Worm (Caenorhabditis elegans) whole organism, mixed stage, embryonic: ENCODE data around the gene lgc-42.

ENCODE experiments used
- elt-1 ChIP-seq: sonication (generic microtip); optimal IDR thresholded peaks from 2 replicates; lab custom pipeline; 2017; ENCODE audit warnings: missing genetic modification characterization, mild to moderate bottlenecking, missing compliant biosample characterization, antibody characterized with exemption, moderate library complexity, borderline replicate concordance; ENCODE audit not compliant: insufficient read depth
- elt-3 ChIP-seq: fragments of 150-350 bp; optimal IDR thresholded peaks from 2 replicates; lab custom pipeline; 2014; ENCODE audit warnings: missing biosample characterization, missing genetic modification characterization
- ham-2 ChIP-seq: fragments of 200-800 bp; sonication (Bioruptor generic); optimal IDR thresholded peaks from 2 replicates; lab custom pipeline; 2018; ENCODE audit warnings: mild to moderate bottlenecking, missing genetic modification characterization, missing compliant biosample characterization
- lin-13 ChIP-seq: fragments of 150-350 bp; optimal IDR thresholded peaks from 2 replicates; lab custom pipeline; 2014; ENCODE audit warnings: missing biosample characterization, missing genetic modification characterization
- lsy-2 ChIP-seq: fragments of 150-350 bp; optimal IDR thresholded peaks from 2 replicates; lab custom pipeline; 2014; ENCODE audit warnings: missing biosample characterization, missing genetic modification characterization
- nhr-12 ChIP-seq: fragments of 150-350 bp; optimal IDR thresholded peaks from 2 replicates; lab custom pipeline; 2014; ENCODE audit warnings: missing biosample characterization, missing genetic modification characterization
- nhr-76 ChIP-seq: sonication (generic microtip); optimal IDR thresholded peaks from 2 replicates; lab custom pipeline; 2017; ENCODE audit warnings: missing biosample characterization, missing genetic modification characterization
- pha-4 ChIP-seq: fragments of 150-350 bp; optimal IDR thresholded peaks from 2 replicates; lab custom pipeline; 2018; ENCODE audit warnings: missing biosample characterization, missing genetic modification reagents, missing genetic modification characterization
- sem-2 ChIP-seq: fragments of 200-800 bp; sonication (Bioruptor generic); optimal IDR thresholded peaks from 2 replicates; lab custom pipeline; 2018; ENCODE audit warnings: mild to moderate bottlenecking, missing genetic modification characterization, missing compliant biosample characterization
- snpc-4 ChIP-seq: fragments of 150-350 bp; optimal IDR thresholded peaks from 2 replicates; lab custom pipeline; 2014; ENCODE audit warnings: missing biosample characterization, missing genetic modification characterization
- unc-39 ChIP-seq: fragments of 150-350 bp; optimal IDR thresholded peaks from 2 replicates; lab custom pipeline; 2014; ENCODE audit warnings: missing biosample characterization, missing genetic modification characterization

ce11 chrIII:1962552-1962951, 35.1 kb upstream of the lgc-42 start:
- TF ChIP-seq lsy-2 (tag; lab: Kevin White, UChicago) = no peak
- no peak for TF ChIP-seq elt-3 (tag; lab: Kevin White, UChicago)
- TF ChIP-seq unc-39 (tag; lab: Kevin White, UChicago) = no peak
- TF ChIP-seq nhr-12 (tag; lab: Kevin White, UChicago) = no peak
- TF ChIP-seq ham-2 (GFP tag; lab: Kevin White, UChicago) = no peak
- TF ChIP-seq nhr-76 (tag; lab: Kevin White, UChicago) = no peak
- no peak for TF ChIP-seq lin-13 (tag; lab: Kevin White, UChicago)
- TF ChIP-seq pha-4 (tag; lab: Kevin White, UChicago) = no peak
- TF ChIP-seq elt-1 (tag; lab: Kevin White, UChicago) = no peak
- TF ChIP-seq snpc-4 (tag; lab: Kevin White, UChicago) = no peak
- no peak for TF ChIP-seq sem-2 (GFP tag; lab: Kevin White, UChicago)
